Fruit fly (Drosophila melanogaster): ENCODE measurements around the gene CG10026.

- no peak for TF ChIP-seq cnc (optimal IDR thresholded peaks at IDR 0.05)
- no peak for TF ChIP-seq Crg-1 (GFP tag; optimal IDR thresholded peaks at IDR 0.05)
- no peak for TF ChIP-seq CG5204 (GFP tag; optimal IDR thresholded peaks at IDR 0.05)
- no peak for TF ChIP-seq CG1620 (GFP tag; optimal IDR thresholded peaks at IDR 0.05)
- no peak for TF ChIP-seq toe (GFP tag; optimal IDR thresholded peaks at IDR 0.05)
- TF ChIP-seq CG7045 (GFP tag; optimal IDR thresholded peaks at IDR 0.05) = no peak
- peak; percentile 17 for TF ChIP-seq tj (GFP tag; optimal IDR thresholded peaks at IDR 0.05)
Measured at dm6 chr2L:19455209-19455608, 1.2 kb downstream of the CG10026 start.

All from whole organism, adult.